Fruit fly (Drosophila melanogaster) whole organism, adult: ENCODE data around the gene Cpr65Eb.

Experiments
- CG11617 ChIP-seq: fragments of 200-800 bp; sonication (Bioruptor generic); optimal IDR thresholded peaks from 2 replicates; lab custom pipeline; 2017; ENCODE audit warnings: mild to moderate bottlenecking, missing biosample characterization, missing genetic modification reagents, missing genetic modification characterization
- CG1620 ChIP-seq: fragments of 200-800 bp; sonication (Bioruptor generic); optimal IDR thresholded peaks from 2 replicates; lab custom pipeline; 2016; ENCODE audit warnings: missing biosample characterization, missing genetic modification characterization
- CG33017 ChIP-seq: fragments of 200-800 bp; sonication (Bioruptor generic); optimal IDR thresholded peaks from 2 replicates; lab custom pipeline; 2018; ENCODE audit warnings: missing biosample characterization, mild to moderate bottlenecking, missing genetic modification characterization, moderate library complexity
- CG5204 ChIP-seq: fragments of 200-800 bp; sonication (Bioruptor generic); optimal IDR thresholded peaks from 2 replicates; lab custom pipeline; 2016; ENCODE audit warnings: missing biosample characterization, missing genetic modification characterization
- CG7045 ChIP-seq: fragments of 200-800 bp; sonication (Bioruptor generic); optimal IDR thresholded peaks from 2 replicates; lab custom pipeline; 2017; ENCODE audit warnings: missing biosample characterization, mild to moderate bottlenecking, missing genetic modification characterization
- CG7101 ChIP-seq: fragments of 200-800 bp; sonication (Bioruptor generic); optimal IDR thresholded peaks from 2 replicates; lab custom pipeline; 2018; ENCODE audit warnings: missing biosample characterization, mild to moderate bottlenecking, missing genetic modification characterization, moderate library complexity
- Crg-1 ChIP-seq: fragments of 200-800 bp; sonication (Bioruptor generic); optimal IDR thresholded peaks from 2 replicates; lab custom pipeline; 2016; ENCODE audit warnings: missing biosample characterization, missing genetic modification characterization
- Hr96 ChIP-seq: fragments of 200-800 bp; sonication (Bioruptor generic); optimal IDR thresholded peaks from 2 replicates; lab custom pipeline; 2016; ENCODE audit warnings: missing biosample characterization, missing genetic modification characterization
- Mnt ChIP-seq: fragments of 200-800 bp; sonication (Bioruptor generic); optimal IDR thresholded peaks from 2 replicates; lab custom pipeline; 2016; ENCODE audit warnings: missing biosample characterization, mild to moderate bottlenecking, missing genetic modification characterization
- bab1 ChIP-seq: fragments of 200-800 bp; sonication (Bioruptor generic); optimal IDR thresholded peaks from 3 replicates; lab custom pipeline; 2019; ENCODE audit warnings: missing biosample characterization, mild to moderate bottlenecking, missing genetic modification characterization, moderate library complexity
- kay ChIP-seq: fragments of 200-800 bp; sonication (Bioruptor generic); peaks from one replicate; lab custom pipeline; 2016; ENCODE audit warnings: missing biosample characterization, missing genetic modification characterization, borderline replicate concordance
- ovo ChIP-seq: fragments of 200-800 bp; sonication (Bioruptor generic); optimal IDR thresholded peaks from 2 replicates; lab custom pipeline; 2016; ENCODE audit warnings: missing biosample characterization, missing genetic modification characterization
- pad ChIP-seq: fragments of 200-800 bp; sonication (Bioruptor generic); optimal IDR thresholded peaks from 3 replicates; lab custom pipeline; 2017; ENCODE audit warnings: missing biosample characterization, missing genetic modification characterization, mild to moderate bottlenecking, moderate library complexity, missing genetic modification reagents
- toe ChIP-seq: fragments of 200-800 bp; sonication (Bioruptor generic); optimal IDR thresholded peaks from 2 replicates; lab custom pipeline; 2016; ENCODE audit warnings: missing biosample characterization, missing genetic modification characterization

DNA sequence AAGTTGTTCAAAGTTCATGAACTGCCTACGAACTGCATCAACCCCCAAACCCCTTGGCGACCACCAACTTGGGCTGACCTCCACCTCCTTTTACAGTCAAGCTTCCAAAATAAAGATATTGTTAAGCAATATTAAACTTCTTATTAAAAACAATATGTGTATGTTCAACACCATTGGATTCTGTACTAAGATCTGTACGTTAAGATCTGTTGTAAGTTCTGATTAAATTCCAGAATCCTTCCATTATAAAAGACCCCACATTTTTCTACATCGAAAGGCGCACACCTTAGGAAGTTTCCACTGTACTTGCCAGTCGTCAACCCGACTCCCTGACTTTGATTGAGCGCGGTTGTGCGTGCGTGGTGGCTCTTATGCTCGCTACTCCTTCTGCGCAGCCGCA, 24.4 kb upstream of the Cpr65Eb start:
- no peak for TF ChIP-seq toe (GFP tag; lab: Kevin White, UChicago)
- TF ChIP-seq Crg-1 (GFP tag; lab: Kevin White, UChicago) = no peak
- TF ChIP-seq CG7101 = no peak
- no peak for TF ChIP-seq pad (GFP tag; lab: Kevin White, UChicago)
- TF ChIP-seq kay = no peak
- TF ChIP-seq bab1 (GFP tag; lab: Kevin White, UChicago) = no peak
- TF ChIP-seq CG11617 = no peak
- no peak for TF ChIP-seq ovo (GFP tag; lab: Kevin White, UChicago)
- no peak for TF ChIP-seq CG7045 (GFP tag; lab: Kevin White, UChicago)
- TF ChIP-seq Hr96 (GFP tag; lab: Kevin White, UChicago) = no peak
- TF ChIP-seq Mnt (GFP tag; lab: Kevin White, UChicago) = no peak
- no peak for TF ChIP-seq CG1620
- no peak for TF ChIP-seq CG5204 (GFP tag; lab: Kevin White, UChicago)
- TF ChIP-seq CG33017 (tag; lab: Kevin White, UChicago) = no peak
